Fruit fly (Drosophila melanogaster): ENCODE data around the gene eIF3i.
A peak's percentile ranks its signal among the peaks of the same experiment; 100 is the strongest.

DNA sequence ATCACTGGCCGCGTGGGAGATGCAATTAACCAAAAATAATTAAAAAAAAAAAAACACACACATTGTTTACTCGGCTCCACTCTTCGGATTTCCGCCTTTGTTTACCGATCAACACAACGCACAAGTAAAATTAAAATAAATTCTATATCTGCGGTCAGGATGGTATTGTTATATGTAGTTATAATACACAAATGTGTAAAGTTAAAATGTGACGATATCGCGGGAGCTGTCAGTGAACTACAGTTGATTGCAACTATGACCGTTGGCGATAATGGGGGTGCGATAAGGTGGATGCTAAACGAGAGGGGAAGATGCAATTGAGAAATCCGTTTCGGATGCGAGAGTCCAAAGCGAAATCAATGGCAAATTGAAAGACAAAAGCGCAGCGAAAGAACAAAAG lies 38.7 kb upstream of the eIF3i start:
- TF ChIP-seq CG9948 (tag; optimal IDR thresholded peaks at IDR 0.05) (no peak), CG4496 (GFP tag; IDR thresholded peaks at IDR 0.05) (no peak), EcR (GFP tag; optimal IDR thresholded peaks at IDR 0.05) (peak; percentile 47), CG15710 (tag; optimal IDR thresholded peaks at IDR 0.05) (no peak), Pif1B (GFP tag; optimal IDR thresholded peaks at IDR 0.05) (no peak), CG8301 (tag; optimal IDR thresholded peaks at IDR 0.05) (no peak), Pif1A (GFP tag; optimal IDR thresholded peaks at IDR 0.05) (no peak)
